Fruit fly (Drosophila melanogaster): ENCODE data around the gene aop.

aop gene

DNA sequence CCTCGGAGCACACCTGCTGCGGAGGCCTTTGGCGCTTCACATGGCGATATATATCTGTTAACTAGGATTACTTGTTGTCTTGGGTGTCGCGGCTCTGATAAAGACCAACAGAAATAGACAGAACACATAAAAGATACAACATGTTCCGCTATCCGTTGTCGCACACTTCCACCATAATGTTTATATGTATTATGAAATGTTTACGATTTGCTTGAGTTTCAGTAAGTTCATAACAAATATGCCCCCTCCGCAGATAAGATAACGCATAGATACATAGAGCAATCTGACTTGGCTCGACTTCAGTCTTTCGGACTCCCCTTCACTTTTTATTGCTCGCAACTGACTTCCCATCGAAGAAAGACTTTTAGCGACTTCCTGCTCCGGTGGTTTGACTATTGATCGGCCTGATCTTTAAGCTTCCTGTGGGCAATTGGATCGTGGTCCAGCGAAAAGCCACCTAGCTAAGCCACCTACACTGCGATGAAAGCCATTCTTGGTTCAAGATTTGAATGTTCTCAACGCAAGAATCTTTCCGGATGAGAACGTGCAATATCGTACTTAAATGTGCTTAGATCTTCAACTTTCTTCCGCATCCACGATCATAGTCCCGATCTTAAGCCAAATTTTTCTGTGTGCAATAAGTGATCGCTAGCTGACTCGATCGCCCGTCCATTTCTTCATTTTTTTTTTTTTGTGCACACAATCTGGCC is 10.2 kb downstream of the aop start (continued):
- TF ChIP-seq Met (GFP tag; optimal IDR thresholded peaks at IDR 0.05) (no peak), CG11762 (GFP tag; optimal IDR thresholded peaks at IDR 0.05; ENCODE audit: insufficient read depth) (peak; percentile 30), Sox14 (GFP tag; optimal IDR thresholded peaks at IDR 0.05) (peak; percentile 61), fkh (GFP tag; optimal IDR thresholded peaks at IDR 0.05) (peak; percentile 93), net (GFP tag; optimal IDR thresholded peaks at IDR 0.05) (peak; percentile 57), achi (GFP tag; optimal IDR thresholded peaks at IDR 0.05) (peak; percentile 70), Eip78C (GFP tag) (peak; percentile 83), OdsH (GFP tag; optimal IDR thresholded peaks at IDR 0.05) (peak; percentile 44), cyc (GFP tag; optimal IDR thresholded peaks at IDR 0.05) (no peak), ss (GFP tag; optimal IDR thresholded peaks at IDR 0.05) (peak in 1 of 2 experiments; percentile 23), fd59A (GFP tag; optimal IDR thresholded peaks at IDR 0.05) (peak; percentile 66), CG6163 (GFP tag; IDR thresholded peaks at IDR 0.05) (peak; percentile 90), pdm3 (GFP tag; optimal IDR thresholded peaks at IDR 0.05) (peak; percentile 39), CG6792 (GFP tag; optimal IDR thresholded peaks at IDR 0.05) (no peak), CG34406 (GFP tag; optimal IDR thresholded peaks at IDR 0.05) (peak; percentile 13), dac (GFP tag; optimal IDR thresholded peaks at IDR 0.05) (no peak)

DNA sequence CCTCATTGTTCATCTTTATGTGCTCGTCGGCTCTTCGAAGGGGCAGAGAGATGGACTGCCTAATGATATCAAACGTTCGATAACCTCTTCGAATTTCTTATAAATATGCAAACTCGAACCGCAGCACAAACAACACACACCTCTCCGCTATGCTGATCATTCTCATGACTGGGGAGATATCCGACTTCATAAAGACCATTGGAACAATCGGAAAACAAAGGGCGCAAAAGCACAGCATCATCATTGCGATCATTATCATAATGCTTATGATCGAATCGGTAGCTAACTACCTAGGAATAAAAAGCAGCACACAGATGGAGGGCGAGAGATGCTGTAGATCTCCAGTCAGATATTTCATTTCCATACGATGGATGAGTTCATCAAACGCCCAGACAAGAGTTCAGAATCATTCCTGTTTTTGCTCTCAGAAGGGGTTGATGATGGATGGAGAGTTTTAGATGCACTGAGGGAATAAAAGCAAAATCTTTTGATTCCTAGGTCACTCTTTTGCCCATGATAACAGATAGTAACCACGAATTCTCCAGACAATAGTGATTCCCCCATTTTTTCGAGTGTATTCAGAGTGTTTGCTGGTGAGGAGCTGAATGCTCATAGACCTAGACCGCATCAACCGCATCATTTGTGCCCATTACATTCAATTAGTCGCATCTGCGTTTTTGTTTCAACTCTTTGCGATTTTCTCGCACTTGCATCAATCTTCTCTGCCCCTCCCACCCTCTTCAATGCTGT is 11.4 kb downstream of the aop start:
- no peak for TF ChIP-seq CG8632 (GFP tag; optimal IDR thresholded peaks at IDR 0.05)
- no peak for TF ChIP-seq CG10669 (GFP tag; optimal IDR thresholded peaks at IDR 0.05)
- TF ChIP-seq CG16779 (tag; optimal IDR thresholded peaks at IDR 0.05), result no peak
- no peak for TF ChIP-seq ss (GFP tag; optimal IDR thresholded peaks at IDR 0.05)
- TF ChIP-seq CG3919 (GFP tag; optimal IDR thresholded peaks at IDR 0.05), result peak; percentile 17
- TF ChIP-seq Eip75B (GFP tag; optimal IDR thresholded peaks at IDR 0.05), result no peak
- TF ChIP-seq Sox14 (GFP tag; optimal IDR thresholded peaks at IDR 0.05), result peak; percentile 26
- TF ChIP-seq CG4318 (GFP tag; optimal IDR thresholded peaks at IDR 0.05), result no peak
- peak; percentile 3 to 15 for TF ChIP-seq salr (GFP tag; optimal IDR thresholded peaks at IDR 0.05)
- TF ChIP-seq dac (GFP tag; optimal IDR thresholded peaks at IDR 0.05), result no peak
- TF ChIP-seq Ets96B (tag; optimal IDR thresholded peaks at IDR 0.05), result peak; percentile 2
- no peak for TF ChIP-seq CG7368 (GFP tag; optimal IDR thresholded peaks at IDR 0.05)
- no peak for TF ChIP-seq svp (GFP tag)
- TF ChIP-seq Smox (GFP tag; optimal IDR thresholded peaks at IDR 0.05), result no peak
- TF ChIP-seq Eip78C (GFP tag), result peak; percentile 49
- TF ChIP-seq eg (GFP tag; IDR thresholded peaks at IDR 0.05), result 0 out of 3 replicates have a peak, but pooled peaks have one; percentile 40
- no peak for TF ChIP-seq Ets21C (GFP tag; optimal IDR thresholded peaks at IDR 0.05)
- TF ChIP-seq CG11294 (GFP tag; IDR thresholded peaks at IDR 0.05), result no peak
- TF ChIP-seq net (GFP tag; optimal IDR thresholded peaks at IDR 0.05), result peak; percentile 14
- TF ChIP-seq CG3032 (tag; optimal IDR thresholded peaks at IDR 0.05), result peak; percentile 17
- TF ChIP-seq CG8319 (GFP tag; optimal IDR thresholded peaks at IDR 0.05), result no peak
- no peak for TF ChIP-seq CG1621 (tag; optimal IDR thresholded peaks at IDR 0.05)
- TF ChIP-seq CG10631 (GFP tag; optimal IDR thresholded peaks at IDR 0.05), result peak; percentile 28
- TF ChIP-seq dsx (GFP tag; optimal IDR thresholded peaks at IDR 0.05; ENCODE audit: poor library complexity, severe bottlenecking), result no peak
- peak; percentile 6 for TF ChIP-seq achi (GFP tag; optimal IDR thresholded peaks at IDR 0.05)
- no peak for TF ChIP-seq CG11902 (GFP tag; optimal IDR thresholded peaks at IDR 0.05)
- TF ChIP-seq esn (GFP tag; optimal IDR thresholded peaks at IDR 0.05), result no peak
- no peak for TF ChIP-seq CG34406 (GFP tag; optimal IDR thresholded peaks at IDR 0.05)
- peak; percentile 12 for TF ChIP-seq CG6808 (GFP tag; optimal IDR thresholded peaks at IDR 0.05)
- no peak for TF ChIP-seq fkh (GFP tag; optimal IDR thresholded peaks at IDR 0.05)
- TF ChIP-seq CG31627 (GFP tag; optimal IDR thresholded peaks at IDR 0.05), result no peak
- TF ChIP-seq Sox15 (GFP tag; optimal IDR thresholded peaks at IDR 0.05), result no peak
- no peak for TF ChIP-seq Eip93F (GFP tag; optimal IDR thresholded peaks at IDR 0.05)
- TF ChIP-seq vri (GFP tag; optimal IDR thresholded peaks at IDR 0.05), result no peak
- TF ChIP-seq acj6 (GFP tag; optimal IDR thresholded peaks at IDR 0.05), result no peak
- TF ChIP-seq CG32006 (GFP tag; optimal IDR thresholded peaks at IDR 0.05), result peak; percentile 10
- no peak for TF ChIP-seq spab (GFP tag; optimal IDR thresholded peaks at IDR 0.05)
- no peak for TF ChIP-seq CG9139 (GFP tag; optimal IDR thresholded peaks at IDR 0.05)
- no peak for TF ChIP-seq CG6792 (GFP tag; optimal IDR thresholded peaks at IDR 0.05)
- TF ChIP-seq CG11762 (GFP tag; optimal IDR thresholded peaks at IDR 0.05; ENCODE audit: insufficient read depth), result no peak
